Worm (Caenorhabditis elegans): ENCODE data around the gene math-40.

DNA sequence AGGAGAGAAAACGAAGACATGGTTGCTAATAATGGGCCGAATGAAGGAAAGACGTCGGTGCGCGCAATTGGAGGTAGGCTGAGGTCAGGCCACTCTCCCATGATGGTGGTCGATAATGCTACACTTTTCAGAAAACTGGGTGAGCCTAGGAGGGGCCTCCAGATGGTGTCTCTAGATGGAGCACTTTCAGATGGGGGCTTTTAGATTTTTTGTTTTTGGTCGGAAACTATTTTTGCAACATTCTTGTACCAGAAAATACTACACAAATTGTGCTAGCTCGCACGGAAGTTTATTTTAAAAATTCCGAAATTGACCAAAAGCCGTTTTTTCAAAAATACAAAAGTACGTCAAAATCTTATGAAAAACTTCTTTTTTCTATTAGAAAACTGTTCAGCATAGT, 12.1 kb upstream of the math-40 start, which contains the start of gene fbxb-10:
- no peak for TF ChIP-seq mdl-1 (tag; optimal IDR thresholded peaks at IDR 0.05)
- no peak for TF ChIP-seq nhr-76 (tag; optimal IDR thresholded peaks at IDR 0.05)
- TF ChIP-seq nhr-77 (tag; optimal IDR thresholded peaks at IDR 0.05): no peak
- no peak for TF ChIP-seq R02D3.7 (tag; optimal IDR thresholded peaks at IDR 0.05)
- no peak for TF ChIP-seq nfya-1 (tag; optimal IDR thresholded peaks at IDR 0.05; ENCODE audit: insufficient read depth)
- no peak for TF ChIP-seq fkh-10 (GFP tag; optimal IDR thresholded peaks at IDR 0.05)
- TF ChIP-seq lin-39 (tag; optimal IDR thresholded peaks at IDR 0.05): no peak
- no peak for TF ChIP-seq nhr-237 (tag; optimal IDR thresholded peaks at IDR 0.05)
- no peak for TF ChIP-seq ceh-16 (tag; optimal IDR thresholded peaks at IDR 0.05)
